Fruit fly (Drosophila melanogaster) whole organism, pupa: ENCODE data around the gene CG15498.
A peak's percentile ranks its signal among the peaks of the same experiment; 100 is the strongest.

ENCODE experiments used
- CG10348 ChIP-seq: fragments of 200-800 bp; sonication (Bioruptor generic); IDR thresholded peaks from 2 replicates; pipeline ENCODE4 v1.3.6; 2022; ENCODE audit warnings: missing biosample characterization, missing genetic modification characterization
- CG12605 ChIP-seq: fragments of 200-800 bp; sonication (Bioruptor generic); IDR thresholded peaks from 2 replicates; pipeline ENCODE4 v1.3.6; 2022; ENCODE audit warnings: missing biosample characterization, missing genetic modification characterization
- CG13204 ChIP-seq: fragments of 200-800 bp; sonication (Bioruptor generic); optimal IDR thresholded peaks from 2 replicates; lab custom pipeline; 2018; ENCODE audit warnings: missing biosample characterization, mild to moderate bottlenecking, missing genetic modification characterization, moderate library complexity
- CG14655 ChIP-seq: fragments of 200-800 bp; sonication (Bioruptor generic); optimal IDR thresholded peaks from 3 replicates; lab custom pipeline; 2017; ENCODE audit warnings: mild to moderate bottlenecking, missing biosample characterization, missing genetic modification reagents, missing genetic modification characterization
- CG15710 ChIP-seq: fragments of 200-800 bp; sonication (Bioruptor generic); optimal IDR thresholded peaks from 2 replicates; lab custom pipeline; 2018; ENCODE audit warnings: missing biosample characterization, mild to moderate bottlenecking, missing genetic modification characterization, moderate library complexity
- CG17806 ChIP-seq: fragments of 200-800 bp; sonication (Bioruptor generic); optimal IDR thresholded peaks from 2 replicates; lab custom pipeline; 2018; ENCODE audit warnings: missing biosample characterization, mild to moderate bottlenecking, missing genetic modification characterization, moderate library complexity
- CG32121 ChIP-seq: fragments of 200-800 bp; sonication (Bioruptor generic); IDR thresholded peaks from 2 replicates; pipeline ENCODE4 v1.3.6; 2022; ENCODE audit warnings: missing biosample characterization, missing genetic modification characterization
- CG34367 ChIP-seq: fragments of 200-800 bp; sonication (Bioruptor generic); optimal IDR thresholded peaks from 2 replicates; lab custom pipeline; 2018; ENCODE audit warnings: missing biosample characterization, mild to moderate bottlenecking, missing genetic modification characterization
- CG4496 ChIP-seq: fragments of 200-800 bp; sonication (Bioruptor generic); IDR thresholded peaks from 3 replicates; pipeline ENCODE4 v1.3.6; 2022; ENCODE audit warnings: missing biosample characterization, missing genetic modification characterization
- CG8159 ChIP-seq: fragments of 200-800 bp; sonication (Bioruptor generic); optimal IDR thresholded peaks from 3 replicates; lab custom pipeline; 2018; ENCODE audit warnings: missing biosample characterization, mild to moderate bottlenecking, missing genetic modification characterization, moderate library complexity
- CG8301 ChIP-seq: fragments of 200-800 bp; sonication (Bioruptor generic); optimal IDR thresholded peaks from 2 replicates; lab custom pipeline; 2018; ENCODE audit warnings: missing biosample characterization, mild to moderate bottlenecking, missing genetic modification characterization
- CG9948 ChIP-seq: fragments of 200-800 bp; sonication (Bioruptor generic); optimal IDR thresholded peaks from 2 replicates; lab custom pipeline; 2018; ENCODE audit warnings: missing biosample characterization, mild to moderate bottlenecking, missing genetic modification characterization, moderate library complexity
- D1 ChIP-seq: fragments of 200-800 bp; sonication (Bioruptor generic); optimal IDR thresholded peaks from 2 replicates; lab custom pipeline; 2018; ENCODE audit warnings: missing biosample characterization, mild to moderate bottlenecking, missing genetic modification characterization, moderate library complexity
- EcR ChIP-seq: fragments of 200-800 bp; sonication (Bioruptor generic); optimal IDR thresholded peaks from 3 replicates; lab custom pipeline; 2019; ENCODE audit warnings: missing biosample characterization, missing genetic modification characterization, mild to moderate bottlenecking, moderate library complexity, missing genetic modification reagents
- Ets98B ChIP-seq: fragments of 200-800 bp; sonication (Bioruptor generic); IDR thresholded peaks from 2 replicates; pipeline ENCODE4 v1.3.6; 2022; ENCODE audit warnings: missing biosample characterization, missing genetic modification characterization
- Pif1A ChIP-seq: fragments of 200-800 bp; sonication (Bioruptor generic); optimal IDR thresholded peaks from 3 replicates; lab custom pipeline; 2016; ENCODE audit warnings: missing biosample characterization, missing genetic modification characterization
- Pif1B ChIP-seq: fragments of 200-800 bp; sonication (Bioruptor generic); optimal IDR thresholded peaks from 3 replicates; lab custom pipeline; 2016; ENCODE audit warnings: missing biosample characterization, missing genetic modification characterization
- Snoo ChIP-seq: fragments of 200-800 bp; sonication (Bioruptor generic); optimal IDR thresholded peaks from 3 replicates; lab custom pipeline; 2017; ENCODE audit warnings: missing biosample characterization, mild to moderate bottlenecking, missing genetic modification characterization, inconsistent platforms
- fd96Ca ChIP-seq: fragments of 200-800 bp; sonication (Bioruptor generic); IDR thresholded peaks from 3 replicates; pipeline ENCODE4 v1.3.6; 2022; ENCODE audit warnings: missing biosample characterization, missing genetic modification characterization
- gl ChIP-seq: fragments of 200-800 bp; sonication (Bioruptor generic); optimal IDR thresholded peaks from 2 replicates; lab custom pipeline; 2018; ENCODE audit warnings: missing biosample characterization, mild to moderate bottlenecking, missing genetic modification characterization
- rn ChIP-seq: fragments of 200-800 bp; sonication (Bioruptor generic); IDR thresholded peaks from 2 replicates; pipeline ENCODE4 v1.3.6; 2022; ENCODE audit warnings: missing biosample characterization, missing genetic modification characterization

The CG15498 gene

dm6 chr3R:21598605-21599004, 29.7 kb upstream of the CG15498 start:
- no peak for TF ChIP-seq rn (GFP tag; lab: Robert Waterston, UW)
- TF ChIP-seq CG12605 (GFP tag; lab: Robert Waterston, UW), result no peak
- TF ChIP-seq CG4496, result no peak
- TF ChIP-seq CG32121 (GFP tag; lab: Robert Waterston, UW), result no peak
- no peak for TF ChIP-seq CG10348 (GFP tag; lab: Robert Waterston, UW)
- no peak for TF ChIP-seq CG8159 (tag; lab: Kevin White, UChicago)
- no peak for TF ChIP-seq Ets98B (GFP tag; lab: Robert Waterston, UW)
- no peak for TF ChIP-seq CG17806 (tag; lab: Kevin White, UChicago)
- TF ChIP-seq Pif1B (GFP tag; lab: Kevin White, UChicago), result no peak
- no peak for TF ChIP-seq CG13204

dm6 chr3R:21597877-21598276, 28.9 kb upstream of the CG15498 start:
- TF ChIP-seq CG14655, result peak; percentile 78
- peak; percentile 41 for TF ChIP-seq Pif1B (GFP tag; lab: Kevin White, UChicago)
- TF ChIP-seq Snoo, result no peak
- no peak for TF ChIP-seq CG10348 (GFP tag; lab: Robert Waterston, UW)
- TF ChIP-seq EcR (GFP tag; lab: Kevin White, UChicago), result no peak
- peak; percentile 57 for TF ChIP-seq CG8159 (tag; lab: Kevin White, UChicago)
- TF ChIP-seq Ets98B (GFP tag; lab: Robert Waterston, UW), result peak; percentile 68
- peak; percentile 21 for TF ChIP-seq CG34367 (tag; lab: Kevin White, UChicago)
- no peak for TF ChIP-seq gl
- TF ChIP-seq CG17806 (tag; lab: Kevin White, UChicago), result peak; percentile 47
- TF ChIP-seq CG13204, result no peak
- peak; percentile 17; the same call in 1 of the 2 replicates for TF ChIP-seq CG32121 (GFP tag; lab: Robert Waterston, UW)
- peak; percentile 74 for TF ChIP-seq CG8301 (tag; lab: Kevin White, UChicago)
- TF ChIP-seq CG15710, result peak; percentile 62
- 0 out of 2 replicates have a peak, but pooled peaks have one; percentile 21 for TF ChIP-seq rn (GFP tag; lab: Robert Waterston, UW)
- TF ChIP-seq fd96Ca (GFP tag; lab: Robert Waterston, UW), result peak; percentile 75
- peak; percentile 61 for TF ChIP-seq CG12605 (GFP tag; lab: Robert Waterston, UW)
- no peak for TF ChIP-seq D1
- TF ChIP-seq Pif1A (GFP tag; lab: Kevin White, UChicago), result peak; percentile 44
- peak; percentile 80 for TF ChIP-seq CG4496
- peak; percentile 28 for TF ChIP-seq CG9948 (tag; lab: Kevin White, UChicago)

- TF ChIP-seq CG32121 (GFP tag; lab: Robert Waterston, UW) (0 out of 2 replicates have a peak, but pooled peaks have one; percentile 32), fd96Ca (GFP tag; lab: Robert Waterston, UW) (0 out of 3 replicates have a peak, but pooled peaks have one; percentile 13), CG8301 (tag; lab: Kevin White, UChicago) (peak; percentile 24), CG8159 (tag; lab: Kevin White, UChicago) (no peak), CG14655 (peak; percentile 42)
- TF ChIP-seq, all 21 proteins: peak for 4
Observed at dm6 chr3R:21596151-21596802, 27.3 kb upstream of the CG15498 start.

- TF ChIP-seq CG4496 (peak; percentile 57; the same call in 1 of the 3 replicates), gl (no peak), CG14655 (peak; percentile 82), CG9948 (tag; lab: Kevin White, UChicago) (peak; percentile 38), fd96Ca (GFP tag; lab: Robert Waterston, UW) (no peak), CG10348 (GFP tag; lab: Robert Waterston, UW) (no peak), CG8301 (tag; lab: Kevin White, UChicago) (peak; percentile 55), CG13204 (no peak), CG8159 (tag; lab: Kevin White, UChicago) (no peak), CG12605 (GFP tag; lab: Robert Waterston, UW) (no peak), Ets98B (GFP tag; lab: Robert Waterston, UW) (no peak; the same call in 1 of the 2 replicates), CG32121 (GFP tag; lab: Robert Waterston, UW) (no peak), rn (GFP tag; lab: Robert Waterston, UW) (no peak), Pif1A (GFP tag; lab: Kevin White, UChicago) (peak; percentile 17), CG34367 (tag; lab: Kevin White, UChicago) (no peak), Pif1B (GFP tag; lab: Kevin White, UChicago) (no peak), Snoo (no peak), D1 (no peak), CG17806 (tag; lab: Kevin White, UChicago) (peak; percentile 10), CG15710 (no peak), EcR (GFP tag; lab: Kevin White, UChicago) (no peak)
Observed at dm6 chr3R:21594417-21594892, 25.5 kb upstream of the CG15498 start.

- TF ChIP-seq CG4496 (0 out of 3 replicates have a peak, but pooled peaks have one; percentile 18), CG17806 (tag; lab: Kevin White, UChicago) (no peak), CG15710 (no peak), CG13204 (peak; percentile 12), CG34367 (tag; lab: Kevin White, UChicago) (no peak)
Observed at dm6 chr3R:21593735-21594345, 24.9 kb upstream of the CG15498 start.
